Fruit fly (Drosophila melanogaster): ENCODE measurements around the gene Dhc36C.

Dhc36C gene

dm6 chr2L:17524449-17524848 lies 23.2 kb downstream of the Dhc36C start, which contains the start of gene CG15143:
Gene CG15143, minus strand, starts transcription at chr2L:17524549.
- TF ChIP-seq tj (GFP tag; optimal IDR thresholded peaks at IDR 0.05) (no peak), CG12768 (GFP tag; optimal IDR thresholded peaks at IDR 0.05) (no peak), CG1620 (GFP tag; optimal IDR thresholded peaks at IDR 0.05) (no peak), CG11617 (GFP tag; optimal IDR thresholded peaks at IDR 0.05) (no peak), Hr96 (GFP tag; optimal IDR thresholded peaks at IDR 0.05) (no peak)

- no peak for TF ChIP-seq pad (GFP tag; optimal IDR thresholded peaks at IDR 0.05)
- no peak for TF ChIP-seq Mnt (GFP tag; optimal IDR thresholded peaks at IDR 0.05)
- TF ChIP-seq Hr96 (GFP tag; optimal IDR thresholded peaks at IDR 0.05): no peak
- no peak for TF ChIP-seq CG7045 (GFP tag; optimal IDR thresholded peaks at IDR 0.05)
- TF ChIP-seq CG14711 (tag; optimal IDR thresholded peaks at IDR 0.05): no peak
- TF ChIP-seq tj (GFP tag; optimal IDR thresholded peaks at IDR 0.05): no peak
- TF ChIP-seq ovo (GFP tag; optimal IDR thresholded peaks at IDR 0.05): no peak
Observed at dm6 chr2L:17529022-17529421, 27.8 kb downstream of the Dhc36C start, which contains the start of gene CG15144. Gene CG15144, minus strand, starts transcription at chr2L:17529122.

- TF ChIP-seq bab1 (GFP tag; optimal IDR thresholded peaks at IDR 0.05): no peak
- TF ChIP-seq Clk (GFP tag; optimal IDR thresholded peaks at IDR 0.05): no peak
- TF ChIP-seq CG14711 (tag; optimal IDR thresholded peaks at IDR 0.05): no peak
- TF ChIP-seq cic (GFP tag; optimal IDR thresholded peaks at IDR 0.05): no peak
- no peak for TF ChIP-seq CG1620 (GFP tag; optimal IDR thresholded peaks at IDR 0.05)
- TF ChIP-seq CG7045 (GFP tag; optimal IDR thresholded peaks at IDR 0.05): no peak
- TF ChIP-seq CG12768 (GFP tag; optimal IDR thresholded peaks at IDR 0.05): no peak
- TF ChIP-seq cnc (optimal IDR thresholded peaks at IDR 0.05): no peak
- no peak for TF ChIP-seq CG11617 (GFP tag; optimal IDR thresholded peaks at IDR 0.05)
- no peak for TF ChIP-seq CG33017 (tag; optimal IDR thresholded peaks at IDR 0.05)
- no peak for TF ChIP-seq ovo (GFP tag; optimal IDR thresholded peaks at IDR 0.05)
- no peak for TF ChIP-seq kay (GFP tag; ENCODE audit: borderline replicate concordance)
- no peak for TF ChIP-seq CG7101 (tag; optimal IDR thresholded peaks at IDR 0.05)
- TF ChIP-seq Mnt (GFP tag; optimal IDR thresholded peaks at IDR 0.05): no peak
- TF ChIP-seq pad (GFP tag; optimal IDR thresholded peaks at IDR 0.05): no peak
Observed at dm6 chr2L:17532134-17532533, 30.9 kb downstream of the Dhc36C start, which contains the start of gene CG15145. Gene CG15145, minus strand, starts transcription at chr2L:17532234.

- TF ChIP-seq CG12768 (GFP tag; optimal IDR thresholded peaks at IDR 0.05) (no peak), Crg-1 (GFP tag; optimal IDR thresholded peaks at IDR 0.05) (no peak), CG7045 (GFP tag; optimal IDR thresholded peaks at IDR 0.05) (no peak), tj (GFP tag; optimal IDR thresholded peaks at IDR 0.05) (no peak), CG7101 (tag; optimal IDR thresholded peaks at IDR 0.05) (no peak), cnc (optimal IDR thresholded peaks at IDR 0.05) (no peak), CG11617 (GFP tag; optimal IDR thresholded peaks at IDR 0.05) (no peak), bab1 (GFP tag; optimal IDR thresholded peaks at IDR 0.05) (no peak), CG1620 (GFP tag; optimal IDR thresholded peaks at IDR 0.05) (no peak), toe (GFP tag; optimal IDR thresholded peaks at IDR 0.05) (no peak), CG5204 (GFP tag; optimal IDR thresholded peaks at IDR 0.05) (no peak), Clk (GFP tag; optimal IDR thresholded peaks at IDR 0.05) (no peak), pad (GFP tag; optimal IDR thresholded peaks at IDR 0.05) (no peak), ovo (GFP tag; optimal IDR thresholded peaks at IDR 0.05) (no peak)
Observed at dm6 chr2L:17533794-17534193, 32.6 kb downstream of the Dhc36C start.

dm6 chr2L:17541106-17541505 lies 39.9 kb downstream of the Dhc36C start:
- TF ChIP-seq CG1620 (GFP tag; optimal IDR thresholded peaks at IDR 0.05): no peak
- TF ChIP-seq tj (GFP tag; optimal IDR thresholded peaks at IDR 0.05): no peak
- TF ChIP-seq kay (GFP tag; ENCODE audit: borderline replicate concordance): no peak
- TF ChIP-seq CG12768 (GFP tag; optimal IDR thresholded peaks at IDR 0.05): no peak
- TF ChIP-seq CG7045 (GFP tag; optimal IDR thresholded peaks at IDR 0.05): no peak
- no peak for TF ChIP-seq Crg-1 (GFP tag; optimal IDR thresholded peaks at IDR 0.05)
- no peak for TF ChIP-seq CG14711 (tag; optimal IDR thresholded peaks at IDR 0.05)
- TF ChIP-seq cnc (optimal IDR thresholded peaks at IDR 0.05): no peak

dm6 chr2L:17542661-17543278 lies 41.6 kb downstream of the Dhc36C start:
- no peak for TF ChIP-seq CG7045 (GFP tag; optimal IDR thresholded peaks at IDR 0.05)
- TF ChIP-seq CG5204 (GFP tag; optimal IDR thresholded peaks at IDR 0.05): no peak
- TF ChIP-seq kay (GFP tag; ENCODE audit: borderline replicate concordance): no peak
- TF ChIP-seq CG7101 (tag; optimal IDR thresholded peaks at IDR 0.05): no peak
- no peak for TF ChIP-seq CG33017 (tag; optimal IDR thresholded peaks at IDR 0.05)
- no peak for TF ChIP-seq tj (GFP tag; optimal IDR thresholded peaks at IDR 0.05)
- no peak for TF ChIP-seq CG12768 (GFP tag; optimal IDR thresholded peaks at IDR 0.05)

dm6 chr2L:17555665-17556064 lies 54.5 kb downstream of the Dhc36C start, which contains the start of gene CG7094:
Gene CG7094, minus strand, starts transcription at chr2L:17555765.
- no peak for TF ChIP-seq bab1 (GFP tag; optimal IDR thresholded peaks at IDR 0.05)
- no peak for TF ChIP-seq ovo (GFP tag; optimal IDR thresholded peaks at IDR 0.05)
- TF ChIP-seq toe (GFP tag; optimal IDR thresholded peaks at IDR 0.05): no peak
- no peak for TF ChIP-seq Crg-1 (GFP tag; optimal IDR thresholded peaks at IDR 0.05)
- TF ChIP-seq CG12768 (GFP tag; optimal IDR thresholded peaks at IDR 0.05): no peak
- TF ChIP-seq CG1620 (GFP tag; optimal IDR thresholded peaks at IDR 0.05): no peak
- no peak for TF ChIP-seq kay (GFP tag; ENCODE audit: borderline replicate concordance)
- TF ChIP-seq cnc (optimal IDR thresholded peaks at IDR 0.05): no peak
- TF ChIP-seq Hr96 (GFP tag; optimal IDR thresholded peaks at IDR 0.05): no peak
- TF ChIP-seq CG5204 (GFP tag; optimal IDR thresholded peaks at IDR 0.05): no peak
- TF ChIP-seq CG14711 (tag; optimal IDR thresholded peaks at IDR 0.05): no peak
- no peak for TF ChIP-seq CG11617 (GFP tag; optimal IDR thresholded peaks at IDR 0.05)
- TF ChIP-seq tj (GFP tag; optimal IDR thresholded peaks at IDR 0.05): no peak
- TF ChIP-seq CG7045 (GFP tag; optimal IDR thresholded peaks at IDR 0.05): no peak
- no peak for TF ChIP-seq CG33017 (tag; optimal IDR thresholded peaks at IDR 0.05)
- TF ChIP-seq cic (GFP tag; optimal IDR thresholded peaks at IDR 0.05): no peak
- TF ChIP-seq Mnt (GFP tag; optimal IDR thresholded peaks at IDR 0.05): no peak
- no peak for TF ChIP-seq CG7101 (tag; optimal IDR thresholded peaks at IDR 0.05)

Measured in whole organism, adult.